Fruit fly (Drosophila melanogaster): ENCODE data around the gene CG13737.

The CG13737 gene

DNA sequence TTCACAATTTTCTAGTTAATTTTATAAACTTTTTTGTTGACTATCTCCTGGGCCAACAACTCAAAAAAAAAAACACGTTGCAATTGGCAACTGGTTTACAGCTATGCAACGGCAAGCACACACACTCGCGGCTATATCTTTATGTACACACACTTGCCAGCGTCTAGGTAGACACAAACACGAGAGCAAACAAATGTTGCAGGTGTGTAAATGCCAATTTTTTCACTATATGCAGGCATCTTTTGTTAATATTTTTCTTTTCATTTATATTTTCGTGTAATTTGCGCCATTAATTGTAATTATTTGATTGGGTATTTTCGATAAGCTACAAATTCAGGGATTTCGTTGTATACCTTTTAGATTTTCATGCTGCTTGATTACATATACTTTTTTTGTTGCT is 45.9 kb downstream of the CG13737 start (continued):
- TF ChIP-seq CG32772 (GFP tag; IDR thresholded peaks at IDR 0.05) = no peak
- no peak for TF ChIP-seq tx (GFP tag; optimal IDR thresholded peaks at IDR 0.05)
- TF ChIP-seq CG15696 (tag; optimal IDR thresholded peaks at IDR 0.05) = peak; percentile 4
- no peak for TF ChIP-seq Ets65A (GFP tag)
- TF ChIP-seq Med (GFP tag) = peak; percentile 65
- no peak for TF ChIP-seq pros (GFP tag; optimal IDR thresholded peaks at IDR 0.05)
- TF ChIP-seq CG42726 (GFP tag; IDR thresholded peaks at IDR 0.05; ENCODE audit: partially characterized antibody) = no peak
- no peak for TF ChIP-seq kah (GFP tag; optimal IDR thresholded peaks at IDR 0.05)
- TF ChIP-seq Hr39 (optimal IDR thresholded peaks at IDR 0.05) = no peak
- TF ChIP-seq CG11398 (GFP tag; optimal IDR thresholded peaks at IDR 0.05) = no peak
- no peak for TF ChIP-seq prd (optimal IDR thresholded peaks at IDR 0.05)
- peak; percentile 32; the same call in 1 of the 3 replicates for TF ChIP-seq prd (GFP tag; IDR thresholded peaks at IDR 0.05)
- no peak for TF ChIP-seq gce (GFP tag; IDR thresholded peaks at IDR 0.05)
- TF ChIP-seq cwo (GFP tag; optimal IDR thresholded peaks at IDR 0.05) = no peak
- no peak for TF ChIP-seq CG2129 (GFP tag; IDR thresholded peaks at IDR 0.05; ENCODE audit: partially characterized antibody)
- no peak for TF ChIP-seq PHDP (tag; optimal IDR thresholded peaks at IDR 0.05)
- no peak for TF ChIP-seq CG6254 (GFP tag; optimal IDR thresholded peaks at IDR 0.05)
- no peak for TF ChIP-seq fru (optimal IDR thresholded peaks at IDR 0.05)
- TF ChIP-seq zen (tag; optimal IDR thresholded peaks at IDR 0.05) = no peak
- no peak for TF ChIP-seq CG18262 (tag; optimal IDR thresholded peaks at IDR 0.05)

dm6 chr3L:13925117-13925726 is 46.4 kb downstream of the CG13737 start, which contains the start of gene Rgl:
Gene Rgl, minus strand, starts transcription at chr3L:13925335.
- TF ChIP-seq CG13287 (GFP tag; IDR thresholded peaks at IDR 0.05; ENCODE audit: partially characterized antibody) = peak; percentile 51
- TF ChIP-seq gfzf (GFP tag; optimal IDR thresholded peaks at IDR 0.05) = no peak
- TF ChIP-seq ash1 (GFP tag; optimal IDR thresholded peaks at IDR 0.05) = no peak
- TF ChIP-seq chinmo (GFP tag; IDR thresholded peaks at IDR 0.05; ENCODE audit: partially characterized antibody) = peak; percentile 91; the same call in 3 of the 4 replicates
- TF ChIP-seq HLHmδ (GFP tag; optimal IDR thresholded peaks at IDR 0.05) = peak; percentile 57
- TF ChIP-seq kni (GFP tag; optimal IDR thresholded peaks at IDR 0.05) = no peak
- no peak for TF ChIP-seq abd-A (tag; optimal IDR thresholded peaks at IDR 0.05)
- TF ChIP-seq CG7987 (GFP tag; optimal IDR thresholded peaks at IDR 0.05) = peak; percentile 29
- TF ChIP-seq Jarid2 (GFP tag; optimal IDR thresholded peaks at IDR 0.05) = peak; percentile 88
- TF ChIP-seq tap (tag; optimal IDR thresholded peaks at IDR 0.05) = no peak
- no peak for TF ChIP-seq lov (optimal IDR thresholded peaks at IDR 0.05)
- TF ChIP-seq lov (GFP tag; IDR thresholded peaks at IDR 0.05) = no peak
- peak in 1 of 2 experiments; percentile 78 for TF ChIP-seq insv (GFP tag; optimal IDR thresholded peaks at IDR 0.05)
- TF ChIP-seq ac (GFP tag; optimal IDR thresholded peaks at IDR 0.05) = peak; percentile 20
- 0 out of 3 replicates have a peak, but pooled peaks have one; percentile 20 for TF ChIP-seq CG16813 (GFP tag; IDR thresholded peaks at IDR 0.05; ENCODE audit: partially characterized antibody)
- no peak for TF ChIP-seq hkb (optimal IDR thresholded peaks at IDR 0.05)
- 0 out of 2 replicates have a peak, but pooled peaks have one; percentile 6 for TF ChIP-seq hkb (GFP tag; IDR thresholded peaks at IDR 0.05)
- TF ChIP-seq sob (GFP tag; IDR thresholded peaks at IDR 0.05) = peak; percentile 47; the same call in 1 of the 2 replicates
- no peak for TF ChIP-seq wor (GFP tag; IDR thresholded peaks at IDR 0.05)
- no peak for TF ChIP-seq CG1647 (GFP tag; optimal IDR thresholded peaks at IDR 0.05)
- 0 out of 3 replicates have a peak, but pooled peaks have one; percentile 31 for TF ChIP-seq otp (GFP tag; IDR thresholded peaks at IDR 0.05)
- peak; percentile 29; the same call in 1 of the 2 replicates for TF ChIP-seq Scr (GFP tag; IDR thresholded peaks at IDR 0.05; ENCODE audit: partially characterized antibody)
- TF ChIP-seq CG9437 (GFP tag; optimal IDR thresholded peaks at IDR 0.05) = peak; percentile 29
- TF ChIP-seq MTF-1 (GFP tag; optimal IDR thresholded peaks at IDR 0.05; ENCODE audit: borderline replicate concordance) = no peak
- peak; percentile 18; the same call in 1 of the 2 replicates for TF ChIP-seq unc-4 (GFP tag; IDR thresholded peaks at IDR 0.05; ENCODE audit: partially characterized antibody)
- peak; percentile 48 for TF ChIP-seq CG15479 (GFP tag; optimal IDR thresholded peaks at IDR 0.05)
- peak; percentile 28; the same call in 1 of the 3 replicates for TF ChIP-seq CG34224 (GFP tag; IDR thresholded peaks at IDR 0.05; ENCODE audit: partially characterized antibody)
- TF ChIP-seq peb (GFP tag; IDR thresholded peaks at IDR 0.05) = no peak
- peak; percentile 91 for TF ChIP-seq CG13775 (GFP tag; optimal IDR thresholded peaks at IDR 0.05)
- no peak for TF ChIP-seq luna (GFP tag; optimal IDR thresholded peaks at IDR 0.05)
